Fruit fly (Drosophila melanogaster) whole organism, prepupa: ENCODE results near the gene CG15635.
A peak's percentile ranks its signal among the peaks of the same experiment; 100 is the strongest.

Experiments
- Blimp-1 ChIP-seq: fragments of 200-800 bp; sonication (Bioruptor generic); optimal IDR thresholded peaks from 3 replicates; lab custom pipeline; 2017; ENCODE audit warnings: missing biosample characterization, missing genetic modification characterization, mild to moderate bottlenecking, moderate library complexity, missing genetic modification reagents
- CG10669 ChIP-seq: fragments of 200-800 bp; sonication (Bioruptor generic); optimal IDR thresholded peaks from 3 replicates; lab custom pipeline; 2018; ENCODE audit warnings: missing biosample characterization, mild to moderate bottlenecking, missing genetic modification characterization, moderate library complexity
- CG11762 ChIP-seq: fragments of 200-800 bp; sonication (Bioruptor generic); optimal IDR thresholded peaks from 3 replicates; lab custom pipeline; 2016; ENCODE audit warnings: missing biosample characterization, missing genetic modification characterization; ENCODE audit not compliant: insufficient read depth
- CG11902 ChIP-seq: fragments of 200-800 bp; sonication (Bioruptor generic); optimal IDR thresholded peaks from 3 replicates; lab custom pipeline; 2016; ENCODE audit warnings: missing biosample characterization, missing genetic modification characterization
- CG15336 ChIP-seq: fragments of 200-800 bp; sonication (Bioruptor generic); IDR thresholded peaks from 2 replicates; pipeline ENCODE4 v1.3.6; 2022; ENCODE audit warnings: missing biosample characterization, missing genetic modification characterization
- CG1621 ChIP-seq: fragments of 200-800 bp; sonication (Bioruptor generic); optimal IDR thresholded peaks from 3 replicates; lab custom pipeline; 2018; ENCODE audit warnings: missing biosample characterization, mild to moderate bottlenecking, missing genetic modification characterization
- CG16779 ChIP-seq: fragments of 200-800 bp; sonication (Bioruptor generic); optimal IDR thresholded peaks from 3 replicates; lab custom pipeline; 2017; ENCODE audit warnings: missing biosample characterization, mild to moderate bottlenecking, missing genetic modification characterization
- CG31627 ChIP-seq: fragments of 200-800 bp; sonication (Bioruptor generic); optimal IDR thresholded peaks from 3 replicates; lab custom pipeline; 2016; ENCODE audit warnings: missing biosample characterization, missing genetic modification characterization
- CG3919 ChIP-seq: fragments of 200-800 bp; sonication (Bioruptor generic); optimal IDR thresholded peaks from 3 replicates; lab custom pipeline; 2016; ENCODE audit warnings: missing biosample characterization, missing genetic modification characterization
- CG4318 ChIP-seq: fragments of 200-800 bp; sonication (Bioruptor generic); optimal IDR thresholded peaks from 3 replicates; lab custom pipeline; 2017; ENCODE audit warnings: missing biosample characterization, mild to moderate bottlenecking, missing genetic modification characterization
- CG6163 ChIP-seq: fragments of 200-800 bp; sonication (Bioruptor generic); IDR thresholded peaks from 3 replicates; pipeline ENCODE4 v1.3.6; 2022; ENCODE audit warnings: missing biosample characterization, missing genetic modification characterization
- CG6792 ChIP-seq: fragments of 200-800 bp; sonication (Bioruptor generic); optimal IDR thresholded peaks from 3 replicates; lab custom pipeline; 2016; ENCODE audit warnings: missing biosample characterization, missing genetic modification characterization
- CG6808 ChIP-seq: fragments of 200-800 bp; sonication (Bioruptor generic); optimal IDR thresholded peaks from 3 replicates; lab custom pipeline; 2017; ENCODE audit warnings: missing biosample characterization, missing genetic modification characterization, mild to moderate bottlenecking, moderate library complexity, missing genetic modification reagents
- CG7368 ChIP-seq: fragments of 200-800 bp; sonication (Bioruptor generic); optimal IDR thresholded peaks from 3 replicates; lab custom pipeline; 2016; ENCODE audit warnings: missing biosample characterization, missing genetic modification characterization
- CG8119 ChIP-seq: fragments of 200-800 bp; sonication (Bioruptor generic); IDR thresholded peaks from 3 replicates; pipeline ENCODE4 v1.3.6; 2022; ENCODE audit warnings: missing biosample characterization, missing genetic modification characterization
- CG8632 ChIP-seq: fragments of 200-800 bp; sonication (Bioruptor generic); optimal IDR thresholded peaks from 3 replicates; lab custom pipeline; 2016; ENCODE audit warnings: missing biosample characterization, missing genetic modification characterization
- CG9139 ChIP-seq: fragments of 200-800 bp; sonication (Bioruptor generic); optimal IDR thresholded peaks from 3 replicates; lab custom pipeline; 2017; ENCODE audit warnings: missing biosample characterization, mild to moderate bottlenecking, missing genetic modification characterization
- Eip75B ChIP-seq: fragments of 200-800 bp; sonication (Bioruptor generic); optimal IDR thresholded peaks from 3 replicates; lab custom pipeline; 2016; ENCODE audit warnings: missing biosample characterization, missing genetic modification characterization
- Eip78C ChIP-seq: fragments of 200-800 bp; sonication (Bioruptor generic); peaks from one replicate; lab custom pipeline; 2016; ENCODE audit warnings: missing biosample characterization, missing genetic modification characterization
- Eip93F ChIP-seq: fragments of 200-800 bp; sonication (Bioruptor generic); optimal IDR thresholded peaks from 2 replicates; lab custom pipeline; 2016; ENCODE audit warnings: missing biosample characterization, mild to moderate bottlenecking, missing genetic modification characterization
- Ets21C ChIP-seq: fragments of 200-800 bp; sonication (Bioruptor generic); optimal IDR thresholded peaks from 3 replicates; lab custom pipeline; 2016; ENCODE audit warnings: missing biosample characterization, missing genetic modification characterization
- Ets96B ChIP-seq: fragments of 200-800 bp; optimal IDR thresholded peaks from 2 replicates; lab custom pipeline; 2019; ENCODE audit warnings: missing biosample characterization, mild to moderate bottlenecking, missing genetic modification characterization, moderate library complexity
- Gug ChIP-seq: fragments of 200-800 bp; sonication (Bioruptor generic); IDR thresholded peaks from 2 replicates; pipeline ENCODE4 v1.3.6; 2022; ENCODE audit warnings: missing biosample characterization, missing genetic modification characterization
- Hr38 ChIP-seq: sonication (Bioruptor generic); optimal IDR thresholded peaks from 2 replicates; lab custom pipeline; 2016; ENCODE audit warnings: missing biosample characterization, missing genetic modification characterization
- Hr39 ChIP-seq: fragments of 200-800 bp; sonication (Bioruptor generic); optimal IDR thresholded peaks from 2 replicates; lab custom pipeline; 2016; ENCODE audit warnings: missing biosample characterization, missing genetic modification characterization
- Lpt ChIP-seq: fragments of 200-800 bp; sonication (Bioruptor generic); optimal IDR thresholded peaks from 3 replicates; lab custom pipeline; 2016; ENCODE audit warnings: missing biosample characterization, missing genetic modification characterization
- OdsH ChIP-seq: fragments of 200-800 bp; sonication (Bioruptor generic); optimal IDR thresholded peaks from 3 replicates; lab custom pipeline; 2016; ENCODE audit warnings: missing biosample characterization, missing genetic modification characterization
- Sox102F ChIP-seq: fragments of 200-800 bp; sonication (Bioruptor generic); optimal IDR thresholded peaks from 2 replicates; lab custom pipeline; 2016; ENCODE audit warnings: missing biosample characterization, mild to moderate bottlenecking, missing genetic modification characterization
- Sox14 ChIP-seq: fragments of 200-800 bp; sonication (Bioruptor generic); optimal IDR thresholded peaks from 3 replicates; lab custom pipeline; 2016; ENCODE audit warnings: missing biosample characterization, missing genetic modification characterization
- Sox15 ChIP-seq: fragments of 200-800 bp; sonication (Bioruptor generic); optimal IDR thresholded peaks from 3 replicates; lab custom pipeline; 2016; ENCODE audit warnings: missing biosample characterization, missing genetic modification characterization
- achi ChIP-seq: fragments of 200-800 bp; sonication (Bioruptor generic); optimal IDR thresholded peaks from 3 replicates; lab custom pipeline; 2016; ENCODE audit warnings: missing biosample characterization, missing genetic modification characterization
- acj6 ChIP-seq: fragments of 200-800 bp; sonication (Bioruptor generic); optimal IDR thresholded peaks from 3 replicates; lab custom pipeline; 2016; ENCODE audit warnings: missing biosample characterization, missing genetic modification characterization
- dac ChIP-seq: fragments of 200-800 bp; sonication (Bioruptor generic); optimal IDR thresholded peaks from 2 replicates; lab custom pipeline; 2017; ENCODE audit warnings: missing biosample characterization, mild to moderate bottlenecking, missing genetic modification characterization
- dsx ChIP-seq: fragments of 200-800 bp; optimal IDR thresholded peaks from 3 replicates; lab custom pipeline; 2019; ENCODE audit warnings: missing biosample characterization, mild to moderate bottlenecking, missing genetic modification characterization, moderate library complexity; ENCODE audit not compliant: poor library complexity, severe bottlenecking
- eg ChIP-seq: fragments of 200-800 bp; sonication (Bioruptor generic); IDR thresholded peaks from 3 replicates; pipeline ENCODE4 v1.3.6; 2022; ENCODE audit warnings: missing biosample characterization, missing genetic modification characterization
- esn ChIP-seq: fragments of 200-800 bp; sonication (Bioruptor generic); optimal IDR thresholded peaks from 2 replicates; lab custom pipeline; 2016; ENCODE audit warnings: missing biosample characterization, mild to moderate bottlenecking, missing genetic modification characterization, moderate library complexity
- fd59A ChIP-seq: fragments of 200-800 bp; sonication (Bioruptor generic); optimal IDR thresholded peaks from 2 replicates; lab custom pipeline; 2017; ENCODE audit warnings: missing biosample characterization, mild to moderate bottlenecking, missing genetic modification characterization, missing genetic modification reagents
- fd85E ChIP-seq: fragments of 200-800 bp; sonication (Bioruptor generic); optimal IDR thresholded peaks from 3 replicates; lab custom pipeline; 2016; ENCODE audit warnings: missing biosample characterization, missing genetic modification characterization
- fkh ChIP-seq: fragments of 200-800 bp; sonication (Bioruptor generic); optimal IDR thresholded peaks from 3 replicates; lab custom pipeline; 2017; ENCODE audit warnings: missing biosample characterization, mild to moderate bottlenecking, missing genetic modification characterization, moderate library complexity
- lz ChIP-seq: fragments of 200-800 bp; sonication (Bioruptor generic); optimal IDR thresholded peaks from 3 replicates; lab custom pipeline; 2016; ENCODE audit warnings: missing biosample characterization, missing genetic modification characterization
- net ChIP-seq: fragments of 200-800 bp; sonication (Bioruptor generic); optimal IDR thresholded peaks from 3 replicates; lab custom pipeline; 2016; ENCODE audit warnings: missing biosample characterization, missing genetic modification characterization
- pdm3 ChIP-seq: fragments of 200-800 bp; sonication (Bioruptor generic); optimal IDR thresholded peaks from 3 replicates; lab custom pipeline; 2016; ENCODE audit warnings: missing biosample characterization, missing genetic modification characterization
- salr ChIP-seq, 2 experiments: fragments of 200-800 bp; sonication (Bioruptor generic); optimal IDR thresholded peaks; 3 replicates each; lab custom pipeline; 2016 to 2018; ENCODE audit warnings: missing biosample characterization in 2 of 2, missing genetic modification characterization in 2 of 2, mild to moderate bottlenecking in 1 of 2
- spab ChIP-seq: fragments of 200-800 bp; sonication (Bioruptor generic); optimal IDR thresholded peaks from 2 replicates; lab custom pipeline; 2017; ENCODE audit warnings: missing biosample characterization, mild to moderate bottlenecking, missing genetic modification characterization, missing genetic modification reagents
- ss ChIP-seq, 2 experiments: fragments of 200-800 bp; sonication (Bioruptor generic); optimal IDR thresholded peaks; 2 replicates in 1 of 2; 3 replicates in 1 of 2; lab custom pipeline; 2017 to 2018; ENCODE audit warnings: mild to moderate bottlenecking in 2 of 2, missing biosample characterization in 2 of 2, missing genetic modification characterization in 2 of 2, moderate library complexity in 1 of 2
- svp ChIP-seq: fragments of 200-800 bp; sonication (Bioruptor generic); peaks from one replicate; lab custom pipeline; 2016; ENCODE audit warnings: missing biosample characterization, missing genetic modification characterization
- topi ChIP-seq: fragments of 200-800 bp; sonication (Bioruptor generic); optimal IDR thresholded peaks from 3 replicates; lab custom pipeline; 2016; ENCODE audit warnings: missing biosample characterization, missing genetic modification characterization
- vri ChIP-seq: fragments of 200-800 bp; sonication (Bioruptor generic); optimal IDR thresholded peaks from 3 replicates; lab custom pipeline; 2016; ENCODE audit warnings: missing biosample characterization, mild to moderate bottlenecking, missing genetic modification characterization

Gene CG15635

DNA sequence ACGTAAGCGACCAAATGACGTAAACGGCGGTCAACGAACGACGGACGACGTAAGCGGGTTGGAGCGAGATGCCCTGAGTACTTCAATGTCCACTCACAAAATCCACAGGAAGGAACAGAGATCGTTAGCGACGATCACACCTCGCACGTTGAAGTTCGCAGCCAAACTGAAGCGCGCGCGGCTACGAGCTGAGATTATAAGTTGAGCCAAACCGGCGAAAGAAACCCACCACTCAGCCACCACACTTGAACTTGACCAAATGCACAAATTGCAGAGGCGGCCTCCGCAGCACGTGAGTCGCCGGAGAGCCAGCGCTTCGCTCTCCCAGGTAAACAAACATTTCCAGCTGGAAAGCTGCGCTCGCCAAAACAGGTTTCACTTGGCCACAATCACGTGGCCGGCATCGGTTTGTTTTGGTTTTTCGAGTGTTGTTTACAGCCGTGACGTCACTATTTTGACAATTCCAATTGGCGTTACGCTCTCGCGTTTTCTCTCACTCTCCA lies 28.6 kb upstream of the CG15635 start, which contains the start of gene dpy:
Gene dpy (minus strand): TSS at position 161 of the 503 bp plus-strand sequence.
- TF ChIP-seq Eip75B (GFP tag; lab: Kevin White, UChicago), result peak; percentile 28
- TF ChIP-seq esn, result no peak
- no peak for TF ChIP-seq net (GFP tag; lab: Kevin White, UChicago)
- no peak for TF ChIP-seq CG3919
- TF ChIP-seq CG9139, result peak; percentile 2
- no peak for TF ChIP-seq CG4318 (GFP tag; lab: Kevin White, UChicago)
- TF ChIP-seq Eip78C (GFP tag; lab: Kevin White, UChicago), result peak; percentile 58
- TF ChIP-seq fkh (GFP tag; lab: Kevin White, UChicago), result peak; percentile 80
- TF ChIP-seq Blimp-1 (GFP tag; lab: Kevin White, UChicago), result peak; percentile 31
- no peak for TF ChIP-seq CG16779 (tag; lab: Kevin White, UChicago)
- TF ChIP-seq eg (GFP tag; lab: Robert Waterston, UW), result 0 out of 3 replicates have a peak, but pooled peaks have one; percentile 34
- TF ChIP-seq CG6163 (GFP tag; lab: Robert Waterston, UW), result 0 out of 3 replicates have a peak, but pooled peaks have one; percentile 30
- TF ChIP-seq CG6792, result no peak
- no peak for TF ChIP-seq topi (GFP tag; lab: Kevin White, UChicago)
- TF ChIP-seq dsx (GFP tag; lab: Kevin White, UChicago), result peak; percentile 9
- peak in 1 of 2 experiments; percentile 15 for TF ChIP-seq ss (GFP tag; optimal IDR thresholded peaks at IDR 0.05; lab: Kevin White, UChicago)
- no peak for TF ChIP-seq acj6 (GFP tag; lab: Kevin White, UChicago)
- peak; percentile 1 for TF ChIP-seq vri (GFP tag; lab: Kevin White, UChicago)
- peak; percentile 33 for TF ChIP-seq achi
- TF ChIP-seq, all 60 proteins: peak for 11

- TF ChIP-seq CG10669, result no peak
- TF ChIP-seq Sox14 (GFP tag; lab: Kevin White, UChicago), result peak; percentile 39
- no peak for TF ChIP-seq CG16779 (tag; lab: Kevin White, UChicago)
- no peak for TF ChIP-seq fd59A
- TF ChIP-seq CG1621 (tag; lab: Kevin White, UChicago), result no peak
- TF ChIP-seq Ets21C, result no peak
- peak; percentile 49 for TF ChIP-seq svp (GFP tag; lab: Kevin White, UChicago)
- TF ChIP-seq dac (GFP tag; lab: Kevin White, UChicago), result peak; percentile 10
- no peak for TF ChIP-seq Eip93F (GFP tag; lab: Kevin White, UChicago)
- TF ChIP-seq Ets96B, result peak; percentile 16
- TF ChIP-seq CG31627 (GFP tag; lab: Kevin White, UChicago), result no peak
- TF ChIP-seq achi, result peak; percentile 41
- TF ChIP-seq CG4318 (GFP tag; lab: Kevin White, UChicago), result peak; percentile 39
- peak; percentile 78 for TF ChIP-seq CG8119 (GFP tag; lab: Robert Waterston, UW)
- TF ChIP-seq Lpt (GFP tag; lab: Kevin White, UChicago), result peak; percentile 23
- TF ChIP-seq Gug (GFP tag; lab: Robert Waterston, UW), result peak; percentile 67
- TF ChIP-seq CG9139, result no peak
- TF ChIP-seq salr (GFP tag; optimal IDR thresholded peaks at IDR 0.05; lab: Kevin White, UChicago), result peak in 1 of 2 experiments; percentile 66
- peak; percentile 26 for TF ChIP-seq CG3919
- peak; percentile 80 for TF ChIP-seq CG15336 (GFP tag; lab: Robert Waterston, UW)
- TF ChIP-seq lz (GFP tag; lab: Kevin White, UChicago), result no peak
- TF ChIP-seq CG6808 (GFP tag; lab: Kevin White, UChicago), result no peak
- TF ChIP-seq vri (GFP tag; lab: Kevin White, UChicago), result no peak
- TF ChIP-seq Hr38, result no peak
- TF ChIP-seq fkh (GFP tag; lab: Kevin White, UChicago), result no peak
- peak; percentile 68 for TF ChIP-seq CG6163 (GFP tag; lab: Robert Waterston, UW)
- TF ChIP-seq Hr39 (GFP tag; lab: Kevin White, UChicago), result no peak
- TF ChIP-seq esn, result no peak
- peak; percentile 25 for TF ChIP-seq Eip75B (GFP tag; lab: Kevin White, UChicago)
- TF ChIP-seq pdm3 (GFP tag; lab: Kevin White, UChicago), result peak; percentile 11
- TF ChIP-seq CG8632, result no peak
- peak; percentile 21 for TF ChIP-seq acj6 (GFP tag; lab: Kevin White, UChicago)
- peak; percentile 42 for TF ChIP-seq OdsH (GFP tag; lab: Kevin White, UChicago)
- TF ChIP-seq Sox15, result no peak
- TF ChIP-seq CG11762 (GFP tag; lab: Kevin White, UChicago), result no peak
- no peak for TF ChIP-seq CG11902 (GFP tag; lab: Kevin White, UChicago)
- TF ChIP-seq CG7368, result no peak
- no peak for TF ChIP-seq spab
- TF ChIP-seq fd85E, result no peak
- TF ChIP-seq Eip78C (GFP tag; lab: Kevin White, UChicago), result peak; percentile 77
- TF ChIP-seq Sox102F (GFP tag; lab: Kevin White, UChicago), result no peak
These were observed 23.6 kb upstream of the CG15635 start for dm6 chr2L:4619172-4619571.
